Worm (Caenorhabditis elegans) whole organism, young adult: Measurements from ENCODE around the gene dpm-3.

Experiments used
- F10E7.11 ChIP-seq: sonication (generic microtip); optimal IDR thresholded peaks from 2 replicates; lab custom pipeline; 2017; ENCODE audit warnings: mild to moderate bottlenecking, missing genetic modification characterization, moderate library complexity, missing compliant biosample characterization
- F22D6.2 ChIP-seq: sonication (generic microtip); optimal IDR thresholded peaks from 2 replicates; lab custom pipeline; 2016; ENCODE audit warnings: mild to moderate bottlenecking, missing genetic modification characterization, missing compliant biosample characterization
- F33H1.4 ChIP-seq: fragments of 200-800 bp; sonication (Bioruptor generic); IDR thresholded peaks from 2 replicates; pipeline ENCODE4 v1.3.6; 2022; ENCODE audit warnings: missing genetic modification reagents, missing genetic modification characterization, missing compliant biosample characterization
- F39B2.1 ChIP-seq: fragments of 200-800 bp; sonication (Bioruptor generic); IDR thresholded peaks from 2 replicates; pipeline ENCODE4 v1.3.6; 2022; ENCODE audit warnings: missing genetic modification reagents, missing genetic modification characterization, missing compliant biosample characterization
- K11D2.4 ChIP-seq: fragments of 200-800 bp; sonication (Bioruptor generic); IDR thresholded peaks from 2 replicates; pipeline ENCODE4 v1.3.6; 2022; ENCODE audit warnings: missing genetic modification reagents, missing genetic modification characterization, missing compliant biosample characterization
- T26A5.8 ChIP-seq: sonication (generic microtip); optimal IDR thresholded peaks from 2 replicates; lab custom pipeline; 2016; ENCODE audit warnings: missing genetic modification characterization, missing compliant biosample characterization
- Y53G8AR.9 ChIP-seq: fragments of 200-800 bp; sonication (Bioruptor generic); conservative IDR thresholded peaks from 2 replicates; pipeline ENCODE4 v1.3.6; 2022; ENCODE audit warnings: missing genetic modification reagents, missing genetic modification characterization, missing compliant biosample characterization
- Y67H2A.10 ChIP-seq: fragments of 200-800 bp; sonication (Bioruptor generic); conservative IDR thresholded peaks from 2 replicates; pipeline ENCODE4 v1.3.6; 2022; ENCODE audit warnings: missing genetic modification reagents, missing genetic modification characterization, missing compliant biosample characterization
- Y95B8A.8 ChIP-seq: fragments of 200-800 bp; sonication (Bioruptor generic); IDR thresholded peaks from 2 replicates; pipeline ENCODE4 v1.3.6; 2022; ENCODE audit warnings: missing genetic modification reagents, missing genetic modification characterization, missing compliant biosample characterization
- akir-1 ChIP-seq: fragments of 200-800 bp; sonication (Bioruptor generic); optimal IDR thresholded peaks from 2 replicates; lab custom pipeline; 2018; ENCODE audit warnings: mild to moderate bottlenecking, missing genetic modification characterization, moderate library complexity, missing compliant biosample characterization
- bed-1 ChIP-seq: fragments of 200-800 bp; sonication (Bioruptor generic); IDR thresholded peaks from 2 replicates; pipeline ENCODE4 v1.3.6; 2022; ENCODE audit warnings: missing genetic modification reagents, missing genetic modification characterization, missing compliant biosample characterization
- cebp-1 ChIP-seq, 2 experiments: fragments of 200-800 bp in 1 of 2; sonication (Bioruptor generic) in 1 of 2; sonication (generic microtip) in 1 of 2; IDR thresholded peaks in 1 of 2; optimal IDR thresholded peaks in 1 of 2; 2 replicates each; pipeline versions ENCODE4 v1.3.6 to Lab custom; 2017 to 2022; ENCODE audit warnings: missing compliant biosample characterization in 2 of 2, missing genetic modification characterization in 2 of 2, mild to moderate bottlenecking in 1 of 2, missing genetic modification reagents in 1 of 2, moderate library complexity in 1 of 2
- ceh-100 ChIP-seq: fragments of 200-800 bp; sonication (Bioruptor generic); IDR thresholded peaks from 2 replicates; pipeline ENCODE4 v1.3.6; 2022; ENCODE audit warnings: missing genetic modification reagents, missing genetic modification characterization, missing compliant biosample characterization
- ceh-58 ChIP-seq: fragments of 200-800 bp; sonication (Bioruptor generic); IDR thresholded peaks from 2 replicates; pipeline ENCODE4 v1.3.6; 2022; ENCODE audit warnings: missing genetic modification characterization, missing compliant biosample characterization
- dox-1 ChIP-seq: fragments of 200-800 bp; sonication (Bioruptor generic); IDR thresholded peaks from 2 replicates; pipeline ENCODE4 v1.3.6; 2022; ENCODE audit warnings: missing genetic modification reagents, missing genetic modification characterization, missing compliant biosample characterization
- hmg-1.2 ChIP-seq: fragments of 200-800 bp; sonication (Bioruptor generic); IDR thresholded peaks from 2 replicates; pipeline ENCODE4 v1.3.6; 2022; ENCODE audit warnings: missing genetic modification reagents, missing genetic modification characterization, missing compliant biosample characterization
- hmg-20 ChIP-seq: fragments of 200-800 bp; sonication (Bioruptor generic); IDR thresholded peaks from 2 replicates; pipeline ENCODE4 v1.3.6; 2022; ENCODE audit warnings: missing genetic modification reagents, missing genetic modification characterization, missing compliant biosample characterization
- let-526 ChIP-seq: fragments of 200-800 bp; sonication (Bioruptor generic); IDR thresholded peaks from 2 replicates; pipeline ENCODE4 v1.3.6; 2022; ENCODE audit warnings: missing genetic modification reagents, missing genetic modification characterization, missing compliant biosample characterization
- let-607 ChIP-seq, 2 experiments: fragments of 200-800 bp in 1 of 2; sonication (Bioruptor generic) in 1 of 2; sonication (generic microtip) in 1 of 2; optimal IDR thresholded peaks; 2 replicates each; lab custom pipeline; 2016 to 2018; ENCODE audit warnings: mild to moderate bottlenecking in 2 of 2, missing compliant biosample characterization in 2 of 2, missing genetic modification characterization in 2 of 2, moderate library complexity in 2 of 2, missing genotype in 1 of 2
- lsl-1 ChIP-seq: fragments of 200-800 bp; sonication (Bioruptor generic); optimal IDR thresholded peaks from 2 replicates; lab custom pipeline; 2018; ENCODE audit warnings: mild to moderate bottlenecking, missing genetic modification characterization, moderate library complexity, missing compliant biosample characterization
- madf-3 ChIP-seq: fragments of 200-800 bp; sonication (Bioruptor generic); IDR thresholded peaks from 2 replicates; pipeline ENCODE4 v1.3.6; 2022; ENCODE audit warnings: missing genetic modification reagents, missing genetic modification characterization, missing compliant biosample characterization
- mcd-1 ChIP-seq: fragments of 200-800 bp; sonication (Bioruptor generic); IDR thresholded peaks from 2 replicates; pipeline ENCODE4 v1.3.6; 2022; ENCODE audit warnings: missing genetic modification reagents, missing genetic modification characterization, missing compliant biosample characterization
- mel-28 ChIP-seq: sonication (generic microtip); optimal IDR thresholded peaks from 2 replicates; lab custom pipeline; 2016; ENCODE audit warnings: borderline replicate concordance, mild to moderate bottlenecking, missing genetic modification characterization, missing compliant biosample characterization
- mes-4 ChIP-seq: sonication (generic microtip); optimal IDR thresholded peaks from 2 replicates; lab custom pipeline; 2016; ENCODE audit warnings: missing genotype, missing genetic modification characterization, missing compliant biosample characterization
- nfya-2 ChIP-seq: fragments of 200-800 bp; sonication (Bioruptor generic); IDR thresholded peaks from 2 replicates; pipeline ENCODE4 v1.3.6; 2022; ENCODE audit warnings: missing genetic modification reagents, missing genetic modification characterization, missing compliant biosample characterization
- nfyb-1 ChIP-seq: fragments of 200-800 bp; sonication (Bioruptor generic); IDR thresholded peaks from 2 replicates; pipeline ENCODE4 v1.3.6; 2022; ENCODE audit warnings: missing genetic modification reagents, missing genetic modification characterization, missing compliant biosample characterization
- nhr-27 ChIP-seq: fragments of 200-800 bp; sonication (Bioruptor generic); optimal IDR thresholded peaks from 2 replicates; lab custom pipeline; 2018; ENCODE audit warnings: mild to moderate bottlenecking, missing genetic modification characterization, moderate library complexity, missing compliant biosample characterization
- nhr-80 ChIP-seq: sonication (generic microtip); optimal IDR thresholded peaks from 2 replicates; lab custom pipeline; 2016; ENCODE audit warnings: missing genetic modification characterization, missing compliant biosample characterization
- pbrm-1 ChIP-seq: fragments of 200-800 bp; sonication (Bioruptor generic); IDR thresholded peaks from 2 replicates; pipeline ENCODE4 v1.3.6; 2022; ENCODE audit warnings: missing genetic modification reagents, missing genetic modification characterization, missing compliant biosample characterization
- rcor-1 ChIP-seq: fragments of 200-800 bp; sonication (Bioruptor generic); IDR thresholded peaks from 2 replicates; pipeline ENCODE4 v1.3.6; 2022; ENCODE audit warnings: missing genetic modification reagents, missing genetic modification characterization, missing compliant biosample characterization
- rec-8 ChIP-seq, 2 experiments: sonication (generic microtip); optimal IDR thresholded peaks; 2 replicates each; lab custom pipeline; 2016; ENCODE audit warnings: mild to moderate bottlenecking in 2 of 2, missing genetic modification characterization in 2 of 2, missing genetic modification reagents in 2 of 2, missing genotype in 2 of 2, missing biosample characterization in 1 of 2, missing compliant biosample characterization in 1 of 2, moderate library complexity in 1 of 2
- sdz-38 ChIP-seq: sonication (generic microtip); optimal IDR thresholded peaks from 2 replicates; lab custom pipeline; 2016; ENCODE audit warnings: missing genotype, missing genetic modification characterization, missing compliant biosample characterization
- ztf-3 ChIP-seq: fragments of 200-800 bp; sonication (Bioruptor generic); optimal IDR thresholded peaks from 2 replicates; lab custom pipeline; 2018; ENCODE audit warnings: mild to moderate bottlenecking, missing genetic modification characterization, missing compliant biosample characterization

Gene dpm-3

ce11 chrIV:12376021-12376420 lies 15.4 kb upstream of the dpm-3 start, which contains the start of gene atz-1:
Gene atz-1, minus strand, starts transcription at chrIV:12376121.
- no peak for TF ChIP-seq let-607 (tag; optimal IDR thresholded peaks at IDR 0.05; lab: Kevin White, UChicago)
- no peak for TF ChIP-seq Y67H2A.10 (GFP tag; lab: Robert Waterston, UW)
- TF ChIP-seq mel-28 (tag; lab: Kevin White, UChicago) = no peak
- TF ChIP-seq F33H1.4 = no peak
- no peak for TF ChIP-seq akir-1
- TF ChIP-seq cebp-1 (GFP tag; IDR thresholded peaks at IDR 0.05; lab: Robert Waterston, UW) = no peak
- TF ChIP-seq cebp-1 (tag; optimal IDR thresholded peaks at IDR 0.05; lab: Kevin White, UChicago) = no peak
- no peak for TF ChIP-seq nfyb-1 (GFP tag; lab: Robert Waterston, UW)
- no peak for TF ChIP-seq K11D2.4 (GFP tag; lab: Robert Waterston, UW)
- TF ChIP-seq nfya-2 = no peak
- no peak for TF ChIP-seq T26A5.8 (tag; lab: Kevin White, UChicago)
- TF ChIP-seq ceh-100 (GFP tag; lab: Robert Waterston, UW) = no peak
- TF ChIP-seq nhr-80 (tag; lab: Kevin White, UChicago) = no peak

- TF ChIP-seq Y95B8A.8 (GFP tag; lab: Robert Waterston, UW) (no peak), nhr-80 (tag; lab: Kevin White, UChicago) (peak; percentile 67)
Measured at ce11 chrIV:12378919-12379318, 12.5 kb upstream of the dpm-3 start.

ce11 chrIV:12379784-12380183 lies 11.6 kb upstream of the dpm-3 start, which contains the start of gene thn-1:
Gene thn-1, plus strand, starts transcription at chrIV:12380084.
- no peak for TF ChIP-seq lsl-1 (GFP tag; lab: Kevin White, UChicago)

ce11 chrIV:12382864-12383263 lies 8.5 kb upstream of the dpm-3 start, which contains the start of gene thn-2:
Gene thn-2, plus strand, starts transcription at chrIV:12383170.
- TF ChIP-seq Y53G8AR.9 (GFP tag; lab: Robert Waterston, UW) (no peak), rcor-1 (no peak), nhr-80 (tag; lab: Kevin White, UChicago) (peak; percentile 71), pbrm-1 (GFP tag; lab: Robert Waterston, UW) (no peak), hmg-20 (GFP tag; lab: Robert Waterston, UW) (no peak), bed-1 (GFP tag; lab: Robert Waterston, UW) (no peak), F22D6.2 (tag; lab: Kevin White, UChicago) (no peak), mcd-1 (GFP tag; lab: Robert Waterston, UW) (no peak), dox-1 (GFP tag; lab: Robert Waterston, UW) (peak; percentile 25; the same call in 1 of the 2 replicates)
- TF ChIP-seq, all 124 proteins: peak for 2

- TF ChIP-seq let-526 (GFP tag; lab: Robert Waterston, UW) (no peak), F39B2.1 (GFP tag; lab: Robert Waterston, UW) (no peak), Y95B8A.8 (GFP tag; lab: Robert Waterston, UW) (no peak), F10E7.11 (tag; lab: Kevin White, UChicago) (no peak), mes-4 (tag; lab: Kevin White, UChicago) (no peak), madf-3 (GFP tag; lab: Robert Waterston, UW) (no peak), ztf-3 (GFP tag; lab: Kevin White, UChicago) (no peak), nfyb-1 (GFP tag; lab: Robert Waterston, UW) (no peak), sdz-38 (tag; lab: Kevin White, UChicago) (no peak), hmg-20 (GFP tag; lab: Robert Waterston, UW) (no peak), ceh-58 (GFP tag; lab: Robert Waterston, UW) (no peak), rec-8 (tag; optimal IDR thresholded peaks at IDR 0.05; lab: Kevin White, UChicago) (no peak), nhr-27 (tag; lab: Kevin White, UChicago) (no peak), F22D6.2 (tag; lab: Kevin White, UChicago) (no peak), hmg-1.2 (GFP tag; lab: Robert Waterston, UW) (no peak), akir-1 (no peak), mcd-1 (GFP tag; lab: Robert Waterston, UW) (no peak)
Measured at ce11 chrIV:12385061-12385460, 6.3 kb upstream of the dpm-3 start, which contains the start of gene F28D1.6. Gene F28D1.6, minus strand, starts transcription at chrIV:12385161.
